Fruit fly (Drosophila melanogaster) whole organism, embryonic: ENCODE data around the gene nudC.

Experiments used
- BEAF-32 ChIP-seq: fragments of 200-800 bp; sonication (Bioruptor generic); optimal IDR thresholded peaks from 3 replicates; lab custom pipeline; 2017; ENCODE audit warnings: missing biosample characterization, missing genetic modification characterization, mild to moderate bottlenecking, moderate library complexity, missing genetic modification reagents
- CG11560 ChIP-seq: fragments of 200-800 bp; sonication (Bioruptor generic); IDR thresholded peaks from 3 replicates; pipeline ENCODE4 v1.3.6; 2022; ENCODE audit warnings: missing biosample characterization, missing genetic modification characterization
- CG13775 ChIP-seq: fragments of 200-800 bp; sonication (Bioruptor generic); optimal IDR thresholded peaks from 3 replicates; lab custom pipeline; 2017; ENCODE audit warnings: missing biosample characterization, mild to moderate bottlenecking, missing genetic modification characterization
- CG14014 ChIP-seq: fragments of 200-800 bp; sonication (Bioruptor generic); IDR thresholded peaks from 2 replicates; pipeline ENCODE4 v1.3.6; 2022; ENCODE audit warnings: missing biosample characterization, missing genetic modification characterization
- CG14441 ChIP-seq: fragments of 200-800 bp; sonication (Bioruptor generic); IDR thresholded peaks from 2 replicates; pipeline ENCODE4 v1.3.6; 2022; ENCODE audit warnings: missing biosample characterization, missing genetic modification characterization
- CG15011 ChIP-seq: fragments of 200-800 bp; sonication (Bioruptor generic); optimal IDR thresholded peaks from 3 replicates; lab custom pipeline; 2018; ENCODE audit warnings: missing biosample characterization, mild to moderate bottlenecking, missing genetic modification characterization
- CG16815 ChIP-seq: fragments of 200-800 bp; sonication (Bioruptor generic); optimal IDR thresholded peaks from 3 replicates; lab custom pipeline; 2017; ENCODE audit warnings: missing biosample characterization, mild to moderate bottlenecking, missing genetic modification characterization
- CG1832 ChIP-seq: fragments of 200-800 bp; sonication (Bioruptor generic); optimal IDR thresholded peaks from 2 replicates; lab custom pipeline; 2017; ENCODE audit warnings: missing biosample characterization, mild to moderate bottlenecking, missing genetic modification characterization, inconsistent platforms
- CG18599 ChIP-seq: fragments of 200-800 bp; sonication (Bioruptor generic); optimal IDR thresholded peaks from 3 replicates; lab custom pipeline; 2017; ENCODE audit warnings: missing biosample characterization, missing genetic modification characterization, mild to moderate bottlenecking, moderate library complexity, missing genetic modification reagents
- CG31365 ChIP-seq: fragments of 200-800 bp; sonication (Bioruptor generic); optimal IDR thresholded peaks from 2 replicates; lab custom pipeline; 2018; ENCODE audit warnings: missing biosample characterization, mild to moderate bottlenecking, missing genetic modification characterization
- CG32772 ChIP-seq: fragments of 200-800 bp; sonication (Bioruptor generic); IDR thresholded peaks from 2 replicates; pipeline ENCODE4 v1.3.6; 2022; ENCODE audit warnings: missing biosample characterization, missing genetic modification characterization
- CG4617 ChIP-seq: fragments of 200-800 bp; sonication (Bioruptor generic); optimal IDR thresholded peaks from 3 replicates; lab custom pipeline; 2016; ENCODE audit warnings: missing biosample characterization, missing genetic modification characterization, borderline replicate concordance
- CG5180 ChIP-seq: fragments of 200-800 bp; sonication (Bioruptor generic); optimal IDR thresholded peaks from 3 replicates; lab custom pipeline; 2017; ENCODE audit warnings: missing biosample characterization, missing genetic modification characterization, mild to moderate bottlenecking, moderate library complexity, missing genetic modification reagents
- CG5245 ChIP-seq: fragments of 200-800 bp; sonication (Bioruptor generic); optimal IDR thresholded peaks from 3 replicates; lab custom pipeline; 2016; ENCODE audit warnings: missing biosample characterization, missing genetic modification characterization
- CG6689 ChIP-seq: fragments of 200-800 bp; sonication (Bioruptor generic); IDR thresholded peaks from 2 replicates; pipeline ENCODE4 v1.3.6; 2022; ENCODE audit warnings: missing biosample characterization, missing genetic modification characterization
- CG7357 ChIP-seq: fragments of 200-800 bp; sonication (Bioruptor generic); IDR thresholded peaks from 3 replicates; pipeline ENCODE4 v1.3.6; 2022; ENCODE audit warnings: missing biosample characterization, missing genetic modification characterization
- CG8924 ChIP-seq: fragments of 200-800 bp; optimal IDR thresholded peaks from 3 replicates; lab custom pipeline; 2019; ENCODE audit warnings: missing biosample characterization, mild to moderate bottlenecking, missing genetic modification characterization, moderate library complexity
- CHES-1-like ChIP-seq: fragments of 200-800 bp; sonication (Bioruptor generic); optimal IDR thresholded peaks from 2 replicates; lab custom pipeline; 2016; ENCODE audit warnings: missing biosample characterization, missing genetic modification characterization
- D19A ChIP-seq: fragments of 200-800 bp; optimal IDR thresholded peaks from 3 replicates; lab custom pipeline; 2019; ENCODE audit warnings: missing biosample characterization, mild to moderate bottlenecking, missing genetic modification characterization, moderate library complexity
- Dbx ChIP-seq: fragments of 200-800 bp; sonication (Bioruptor generic); IDR thresholded peaks from 3 replicates; pipeline ENCODE4 v1.3.6; 2022; ENCODE audit warnings: missing biosample characterization, missing genetic modification characterization
- Doc2 ChIP-seq: fragments of 200-800 bp; sonication (Bioruptor generic); IDR thresholded peaks from 2 replicates; pipeline ENCODE4 v1.3.6; 2022; ENCODE audit warnings: missing biosample characterization, missing genetic modification characterization
- Fer3 ChIP-seq: fragments of 200-800 bp; sonication (Bioruptor generic); optimal IDR thresholded peaks from 2 replicates; lab custom pipeline; 2018; ENCODE audit warnings: missing biosample characterization, mild to moderate bottlenecking, missing genetic modification characterization, moderate library complexity
- Hand ChIP-seq: fragments of 200-800 bp; sonication (Bioruptor generic); optimal IDR thresholded peaks from 2 replicates; lab custom pipeline; 2017; ENCODE audit warnings: mild to moderate bottlenecking, missing biosample characterization, missing genetic modification reagents, missing genetic modification characterization
- HmgZ ChIP-seq: fragments of 200-800 bp; sonication (Bioruptor generic); optimal IDR thresholded peaks from 2 replicates; lab custom pipeline; 2018; ENCODE audit warnings: missing biosample characterization, mild to moderate bottlenecking, missing genetic modification characterization
- Hsf ChIP-seq: fragments of 200-800 bp; sonication (Bioruptor generic); optimal IDR thresholded peaks from 3 replicates; lab custom pipeline; 2016; ENCODE audit warnings: missing biosample characterization, missing genetic modification characterization
- MTF-1 ChIP-seq: fragments of 200-800 bp; sonication (Bioruptor generic); optimal IDR thresholded peaks from 2 replicates; lab custom pipeline; 2018; ENCODE audit warnings: missing biosample characterization, mild to moderate bottlenecking, missing genetic modification characterization, borderline replicate concordance
- Myb ChIP-seq: fragments of 200-800 bp; sonication (Bioruptor generic); optimal IDR thresholded peaks from 2 replicates; lab custom pipeline; 2016; ENCODE audit warnings: missing biosample characterization, missing genetic modification characterization
- Nf-YC ChIP-seq: fragments of 200-800 bp; optimal IDR thresholded peaks from 3 replicates; lab custom pipeline; 2019; ENCODE audit warnings: missing biosample characterization, mild to moderate bottlenecking, missing genetic modification characterization, moderate library complexity
- NfI ChIP-seq: fragments of 200-800 bp; sonication (Bioruptor generic); optimal IDR thresholded peaks from 3 replicates; lab custom pipeline; 2018; ENCODE audit warnings: missing biosample characterization, mild to moderate bottlenecking, missing genetic modification characterization, moderate library complexity
- PHDP ChIP-seq: fragments of 200-800 bp; sonication (Bioruptor generic); optimal IDR thresholded peaks from 3 replicates; lab custom pipeline; 2018; ENCODE audit warnings: missing biosample characterization, mild to moderate bottlenecking, missing genetic modification characterization, moderate library complexity
- Rfx ChIP-seq: fragments of 200-800 bp; sonication (Bioruptor generic); IDR thresholded peaks from 2 replicates; pipeline ENCODE4 v1.3.6; 2022; ENCODE audit warnings: missing biosample characterization, missing genetic modification characterization
- Rx ChIP-seq: fragments of 200-800 bp; sonication (Bioruptor generic); IDR thresholded peaks from 2 replicates; pipeline ENCODE4 v1.3.6; 2022; ENCODE audit warnings: missing biosample characterization, missing genetic modification characterization
- Sin3A ChIP-seq: fragments of >200 bp; optimal IDR thresholded peaks from 2 replicates; lab custom pipeline; 2018
- ase ChIP-seq: fragments of 200-800 bp; sonication (Bioruptor generic); IDR thresholded peaks from 3 replicates; pipeline ENCODE4 v1.3.6; 2022; ENCODE audit warnings: missing biosample characterization, missing genetic modification characterization
- cato ChIP-seq: fragments of 200-800 bp; sonication (Bioruptor generic); optimal IDR thresholded peaks from 2 replicates; lab custom pipeline; 2016; ENCODE audit warnings: missing biosample characterization, missing genetic modification characterization, borderline replicate concordance
- esg ChIP-seq: fragments of 200-800 bp; sonication (Bioruptor generic); conservative IDR thresholded peaks from 2 replicates; pipeline ENCODE4 v1.3.6; 2022; ENCODE audit warnings: missing biosample characterization, missing genetic modification characterization
- fd3F ChIP-seq: fragments of 200-800 bp; sonication (Bioruptor generic); optimal IDR thresholded peaks from 2 replicates; lab custom pipeline; 2018; ENCODE audit warnings: missing biosample characterization, mild to moderate bottlenecking, missing genetic modification characterization, moderate library complexity
- ftz-f1 ChIP-seq: fragments of 200-800 bp; sonication (Bioruptor generic); optimal IDR thresholded peaks from 2 replicates; lab custom pipeline; 2016; ENCODE audit warnings: missing biosample characterization, missing genetic modification characterization
- gcm2 ChIP-seq: fragments of 200-800 bp; sonication (Bioruptor generic); optimal IDR thresholded peaks from 2 replicates; lab custom pipeline; 2016; ENCODE audit warnings: missing biosample characterization, missing genetic modification characterization
- grn ChIP-seq: fragments of 200-800 bp; sonication (Bioruptor generic); optimal IDR thresholded peaks from 3 replicates; lab custom pipeline; 2017; ENCODE audit warnings: missing biosample characterization, missing genetic modification characterization
- gsb-n ChIP-seq: fragments of 200-800 bp; sonication (Bioruptor generic); optimal IDR thresholded peaks from 3 replicates; lab custom pipeline; 2018; ENCODE audit warnings: missing biosample characterization, mild to moderate bottlenecking, missing genetic modification characterization
- nau ChIP-seq: fragments of 200-800 bp; sonication (Bioruptor generic); optimal IDR thresholded peaks from 3 replicates; lab custom pipeline; 2017; ENCODE audit warnings: missing biosample characterization, mild to moderate bottlenecking, missing genetic modification characterization, missing genetic modification reagents
- odd ChIP-seq: fragments of 200-800 bp; sonication (Bioruptor generic); optimal IDR thresholded peaks from 2 replicates; lab custom pipeline; 2017; ENCODE audit warnings: missing biosample characterization, mild to moderate bottlenecking, missing genetic modification characterization
- repo ChIP-seq: fragments of 200-800 bp; sonication (Bioruptor generic); optimal IDR thresholded peaks from 2 replicates; lab custom pipeline; 2016; ENCODE audit warnings: missing biosample characterization, missing genetic modification characterization
- seq ChIP-seq: fragments of 200-800 bp; sonication (Bioruptor generic); IDR thresholded peaks from 2 replicates; pipeline ENCODE4 v1.3.6; 2022; ENCODE audit warnings: missing biosample characterization, missing genetic modification characterization
- sna ChIP-seq: fragments of 200-800 bp; sonication (Bioruptor generic); IDR thresholded peaks from 2 replicates; pipeline ENCODE4 v1.3.6; 2022; ENCODE audit warnings: missing biosample characterization, missing genetic modification characterization; ENCODE audit not compliant: partially characterized antibody
- sob ChIP-seq: fragments of 200-800 bp; sonication (Bioruptor generic); IDR thresholded peaks from 2 replicates; pipeline ENCODE4 v1.3.6; 2022; ENCODE audit warnings: missing biosample characterization, missing genetic modification characterization
- sr ChIP-seq: fragments of 200-800 bp; sonication (Bioruptor generic); IDR thresholded peaks from 3 replicates; pipeline ENCODE4 v1.3.6; 2022; ENCODE audit warnings: missing biosample characterization, missing genetic modification characterization
- tll ChIP-seq, 2 experiments: fragments of 200-800 bp in 1 of 2; fragments of >200 bp in 1 of 2; sonication (Bioruptor generic) in 1 of 2; optimal IDR thresholded peaks; 2 replicates each; lab custom pipeline; 2017 to 2019; ENCODE audit warnings: missing biosample characterization in 2 of 2, missing genetic modification characterization in 2 of 2, mild to moderate bottlenecking in 1 of 2, moderate library complexity in 1 of 2
- vfl ChIP-seq: fragments of 200-800 bp; sonication (Bioruptor generic); optimal IDR thresholded peaks from 2 replicates; lab custom pipeline; 2016; ENCODE audit warnings: missing biosample characterization, missing genetic modification characterization
- yki ChIP-seq: fragments of >200 bp; optimal IDR thresholded peaks from 3 replicates; lab custom pipeline; 2018
- zen2 ChIP-seq: fragments of 200-800 bp; sonication (Bioruptor generic); IDR thresholded peaks from 3 replicates; pipeline ENCODE4 v1.3.6; 2022; ENCODE audit warnings: missing biosample characterization, missing genetic modification characterization; ENCODE audit not compliant: partially characterized antibody

Gene nudC

dm6 chr3L:16769866-16770265 is 34.9 kb upstream of the nudC start (continued):
- no peak for TF ChIP-seq CHES-1-like (GFP tag; lab: Kevin White, UChicago)
- TF ChIP-seq PHDP (tag; lab: Kevin White, UChicago) = no peak
- TF ChIP-seq Doc2 (GFP tag; lab: Robert Waterston, UW) = no peak
- TF ChIP-seq cato (GFP tag; lab: Kevin White, UChicago) = no peak
- TF ChIP-seq Fer3 (tag; lab: Kevin White, UChicago) = no peak
- peak; percentile 27 for TF ChIP-seq CG5180 (GFP tag; lab: Kevin White, UChicago)
- TF ChIP-seq NfI (GFP tag; lab: Kevin White, UChicago) = peak; percentile 31
- peak; percentile 29; the same call in 1 of the 2 replicates for TF ChIP-seq CG32772 (GFP tag; lab: Robert Waterston, UW)
- no peak for TF ChIP-seq D19A (tag; lab: Kevin White, UChicago)
- no peak for TF ChIP-seq CG18599 (GFP tag; lab: Kevin White, UChicago)
- no peak for TF ChIP-seq CG14441 (GFP tag; lab: Robert Waterston, UW)
- peak; percentile 35 for TF ChIP-seq grn (GFP tag; lab: Kevin White, UChicago)
- TF ChIP-seq sr (GFP tag; lab: Robert Waterston, UW) = no peak
- no peak for TF ChIP-seq nau (GFP tag; lab: Kevin White, UChicago)
- no peak for TF ChIP-seq CG16815 (GFP tag; lab: Kevin White, UChicago)
- peak in 1 of 2 experiments; percentile 90 for TF ChIP-seq tll (GFP tag; optimal IDR thresholded peaks at IDR 0.05; lab: Kevin White, UChicago)
- TF ChIP-seq sna (GFP tag; lab: Robert Waterston, UW) = no peak
- no peak for TF ChIP-seq esg (GFP tag; lab: Robert Waterston, UW)
- no peak for TF ChIP-seq Rx (GFP tag; lab: Robert Waterston, UW)
- TF ChIP-seq odd = peak; percentile 14
- no peak for TF ChIP-seq CG11560
- TF ChIP-seq CG5245 (GFP tag; lab: Kevin White, UChicago) = peak; percentile 43
- TF ChIP-seq CG4617 (GFP tag; lab: Kevin White, UChicago) = no peak
- TF ChIP-seq ftz-f1 (GFP tag; lab: Kevin White, UChicago) = no peak
- TF ChIP-seq fd3F = no peak
- peak; percentile 42 for TF ChIP-seq MTF-1 (GFP tag; lab: Kevin White, UChicago)
- TF ChIP-seq yki (lab: Kevin White, UChicago) = no peak
- TF ChIP-seq Hand (GFP tag; lab: Kevin White, UChicago) = no peak
- TF ChIP-seq ase (GFP tag; lab: Robert Waterston, UW) = peak; percentile 57; the same call in 2 of the 3 replicates
- TF ChIP-seq sob (GFP tag; lab: Robert Waterston, UW) = 0 out of 2 replicates have a peak, but pooled peaks have one; percentile 17
- no peak for TF ChIP-seq CG31365
- no peak for TF ChIP-seq zen2 (GFP tag; lab: Robert Waterston, UW)
- no peak for TF ChIP-seq CG15011 (GFP tag; lab: Kevin White, UChicago)
- no peak for TF ChIP-seq HmgZ (tag; lab: Kevin White, UChicago)
- TF ChIP-seq Myb = no peak
- TF ChIP-seq CG13775 (GFP tag; lab: Kevin White, UChicago) = peak; percentile 45
- TF ChIP-seq Dbx (GFP tag; lab: Robert Waterston, UW) = no peak
- TF ChIP-seq seq = no peak
- TF ChIP-seq CG8924 (tag; lab: Kevin White, UChicago) = peak; percentile 29
- TF ChIP-seq Nf-YC (tag; lab: Kevin White, UChicago) = no peak
- TF ChIP-seq CG6689 (GFP tag; lab: Robert Waterston, UW) = no peak
- no peak for TF ChIP-seq BEAF-32 (GFP tag; lab: Kevin White, UChicago)
- TF ChIP-seq CG1832 (GFP tag; lab: Kevin White, UChicago) = peak; percentile 70
- TF ChIP-seq CG7357 = no peak
- TF ChIP-seq CG14014 = 0 out of 2 replicates have a peak, but pooled peaks have one; percentile 25
- TF ChIP-seq Rfx (GFP tag; lab: Robert Waterston, UW) = peak; percentile 46
- TF ChIP-seq gsb-n = no peak
- no peak for TF ChIP-seq Sin3A
- no peak for TF ChIP-seq vfl (GFP tag; lab: Kevin White, UChicago)
- TF ChIP-seq repo (GFP tag; lab: Kevin White, UChicago) = no peak
- peak; percentile 23 for TF ChIP-seq Hsf
- no peak for TF ChIP-seq gcm2 (GFP tag; lab: Kevin White, UChicago)
